Fruit fly (Drosophila melanogaster): Measurements from ENCODE around the gene fipi.
A peak's percentile ranks its signal among the peaks of the same experiment; 100 is the strongest.

Gene fipi

dm6 chr2L:4810044-4810609, 16.3 kb upstream of the fipi start (continued):
- TF ChIP-seq CG9932 (GFP tag; IDR thresholded peaks at IDR 0.05): peak; percentile 56; the same call in 1 of the 2 replicates
- TF ChIP-seq Sry-δ (GFP tag; optimal IDR thresholded peaks at IDR 0.05): no peak
- peak; percentile 69 for TF ChIP-seq gem (tag; optimal IDR thresholded peaks at IDR 0.05)
- TF ChIP-seq bcd (GFP tag; optimal IDR thresholded peaks at IDR 0.05): peak; percentile 4
- no peak for TF ChIP-seq CG10462 (GFP tag; optimal IDR thresholded peaks at IDR 0.05)
- no peak for TF ChIP-seq nau (GFP tag; optimal IDR thresholded peaks at IDR 0.05)
- peak; percentile 64 for TF ChIP-seq Max (GFP tag; optimal IDR thresholded peaks at IDR 0.05)
- TF ChIP-seq Hr39 (optimal IDR thresholded peaks at IDR 0.05): no peak
- TF ChIP-seq dpn (GFP tag; optimal IDR thresholded peaks at IDR 0.05): peak; percentile 8 to 64
- no peak for TF ChIP-seq CG14965 (GFP tag; optimal IDR thresholded peaks at IDR 0.05; ENCODE audit: borderline replicate concordance)
- no peak for TF ChIP-seq Dref (GFP tag; IDR thresholded peaks at IDR 0.05)
- no peak for TF ChIP-seq cwo (GFP tag; optimal IDR thresholded peaks at IDR 0.05)
- TF ChIP-seq CG8281 (tag; optimal IDR thresholded peaks at IDR 0.05): no peak
- TF ChIP-seq eve (GFP tag; optimal IDR thresholded peaks at IDR 0.05): no peak
- no peak for TF ChIP-seq CG18476 (GFP tag; optimal IDR thresholded peaks at IDR 0.05)
- no peak for TF ChIP-seq pnt (GFP tag; optimal IDR thresholded peaks at IDR 0.05)
- peak; percentile 24 for TF ChIP-seq twi (tag; optimal IDR thresholded peaks at IDR 0.05)
- TF ChIP-seq CTCF (GFP tag; optimal IDR thresholded peaks at IDR 0.05): peak; percentile 48
- peak; percentile 25 for TF ChIP-seq Ssrp (tag; optimal IDR thresholded peaks at IDR 0.05)
- TF ChIP-seq CG12155 (GFP tag; optimal IDR thresholded peaks at IDR 0.05): peak; percentile 35
- TF ChIP-seq CG2116 (GFP tag; optimal IDR thresholded peaks at IDR 0.05): no peak
- no peak for TF ChIP-seq hkb (optimal IDR thresholded peaks at IDR 0.05)
- TF ChIP-seq hkb (GFP tag; IDR thresholded peaks at IDR 0.05): peak; percentile 60
- TF ChIP-seq org-1 (GFP tag; optimal IDR thresholded peaks at IDR 0.05): no peak
- peak; percentile 8 for TF ChIP-seq Spps (tag; optimal IDR thresholded peaks at IDR 0.05)
- TF ChIP-seq CG12744 (GFP tag; optimal IDR thresholded peaks at IDR 0.05): peak; percentile 37
- TF ChIP-seq tx (GFP tag; optimal IDR thresholded peaks at IDR 0.05): no peak
- peak; percentile 52 for TF ChIP-seq CG30403 (GFP tag; optimal IDR thresholded peaks at IDR 0.05)
- peak; percentile 34 for TF ChIP-seq CG18262 (tag; optimal IDR thresholded peaks at IDR 0.05)
- TF ChIP-seq CG10979 (tag; optimal IDR thresholded peaks at IDR 0.05): peak; percentile 26
- peak; percentile 76 for TF ChIP-seq CG13287 (GFP tag; IDR thresholded peaks at IDR 0.05; ENCODE audit: partially characterized antibody)
- TF ChIP-seq emc (GFP tag; optimal IDR thresholded peaks at IDR 0.05): no peak
- TF ChIP-seq ssp (GFP tag; IDR thresholded peaks at IDR 0.05): no peak
- peak; percentile 59 for TF ChIP-seq CG12299 (tag; optimal IDR thresholded peaks at IDR 0.05)
- TF ChIP-seq CG8290 (GFP tag; optimal IDR thresholded peaks at IDR 0.05): peak; percentile 54
- peak; percentile 14 to 76 for TF ChIP-seq CG8290 (tag; optimal IDR thresholded peaks at IDR 0.05)
- no peak for TF ChIP-seq CG11560 (tag; IDR thresholded peaks at IDR 0.05)
- TF ChIP-seq HmgD (GFP tag; optimal IDR thresholded peaks at IDR 0.05): peak; percentile 17
- TF ChIP-seq CG6689 (GFP tag; IDR thresholded peaks at IDR 0.05): peak; percentile 14; the same call in 1 of the 2 replicates
- peak; percentile 28; the same call in 1 of the 3 replicates for TF ChIP-seq tgo (GFP tag; IDR thresholded peaks at IDR 0.05)
- TF ChIP-seq CG12236 (GFP tag; optimal IDR thresholded peaks at IDR 0.05): no peak
- no peak for TF ChIP-seq Sox100B (GFP tag; optimal IDR thresholded peaks at IDR 0.05)
- TF ChIP-seq gt (GFP tag; IDR thresholded peaks at IDR 0.05): no peak
- TF ChIP-seq CG17829 (tag; optimal IDR thresholded peaks at IDR 0.05): peak; percentile 64
- TF ChIP-seq h (optimal IDR thresholded peaks at IDR 0.05): no peak
- peak; percentile 76 for TF ChIP-seq abd-A (tag; optimal IDR thresholded peaks at IDR 0.05)
- TF ChIP-seq ato (GFP tag; IDR thresholded peaks at IDR 0.05; ENCODE audit: partially characterized antibody): peak; percentile 73
- no peak for TF ChIP-seq NC2α (GFP tag; optimal IDR thresholded peaks at IDR 0.05)
- no peak for TF ChIP-seq CG11696 (GFP tag; IDR thresholded peaks at IDR 0.05)
- no peak for TF ChIP-seq CG10565 (GFP tag; optimal IDR thresholded peaks at IDR 0.05)
- no peak for TF ChIP-seq tll (GFP tag; optimal IDR thresholded peaks at IDR 0.05)
- peak; percentile 58 for TF ChIP-seq CG2120 (GFP tag; optimal IDR thresholded peaks at IDR 0.05)
- no peak for TF ChIP-seq CG3407 (GFP tag; optimal IDR thresholded peaks at IDR 0.05)
